Worm (Caenorhabditis elegans): ENCODE measurements around the gene dsh-1.
A peak's percentile ranks its signal among the peaks of the same experiment; 100 is the strongest.

Gene dsh-1

ce11 chrII:5194066-5194465, 31.1 kb downstream of the dsh-1 start, which contains the start of gene msp-49:
Gene msp-49, plus strand, starts transcription at chrII:5194366.
- no peak for TF ChIP-seq tbp1 (GFP tag; optimal IDR thresholded peaks at IDR 0.05)
- no peak for TF ChIP-seq hmg-20 (GFP tag; IDR thresholded peaks at IDR 0.05)
- TF ChIP-seq Y56A3A.18 (GFP tag; IDR thresholded peaks at IDR 0.05), result no peak

- TF ChIP-seq sea-2 (GFP tag; IDR thresholded peaks at IDR 0.05), result no peak
- TF ChIP-seq aptf-2 (GFP tag; conservative IDR thresholded peaks at IDR 0.05), result no peak
- peak; percentile 85 for TF ChIP-seq nhr-80 (tag; optimal IDR thresholded peaks at IDR 0.05)
Observed at ce11 chrII:5191766-5192165, 33.4 kb downstream of the dsh-1 start.

- TF ChIP-seq efl-1 (GFP tag; optimal IDR thresholded peaks at IDR 0.05) (peak; percentile 20), D2030.7 (GFP tag; IDR thresholded peaks at IDR 0.05) (peak; percentile 27; the same call in 1 of the 2 replicates), tbp1 (GFP tag; optimal IDR thresholded peaks at IDR 0.05) (no peak), mcd-1 (GFP tag; IDR thresholded peaks at IDR 0.05) (peak; percentile 57; the same call in 1 of the 2 replicates), lsl-1 (GFP tag; optimal IDR thresholded peaks at IDR 0.05) (peak; percentile 80), cebp-2 (GFP tag; IDR thresholded peaks at IDR 0.05) (no peak), dpff-1 (tag; optimal IDR thresholded peaks at IDR 0.05) (no peak), bed-2 (GFP tag; IDR thresholded peaks at IDR 0.05) (no peak)
Observed at ce11 chrII:5187934-5188333, 37.2 kb downstream of the dsh-1 start.

- TF ChIP-seq F57A8.1 (GFP tag; optimal IDR thresholded peaks at IDR 0.05) (no peak), F57C9.4 (tag; optimal IDR thresholded peaks at IDR 0.05) (no peak), somi-1 (GFP tag; optimal IDR thresholded peaks at IDR 0.05) (no peak), mcd-1 (GFP tag; IDR thresholded peaks at IDR 0.05) (no peak), tbp1 (GFP tag; optimal IDR thresholded peaks at IDR 0.05) (no peak), nhr-27 (tag; optimal IDR thresholded peaks at IDR 0.05) (no peak), T26A5.8 (tag; optimal IDR thresholded peaks at IDR 0.05) (no peak), nfya-1 (tag; optimal IDR thresholded peaks at IDR 0.05; ENCODE audit: borderline replicate concordance, insufficient read depth) (no peak), ZK185.1 (tag; optimal IDR thresholded peaks at IDR 0.05; ENCODE audit: poor library complexity, severe bottlenecking) (no peak), cebp-1 (GFP tag; IDR thresholded peaks at IDR 0.05) (no peak), cebp-1 (tag; optimal IDR thresholded peaks at IDR 0.05) (no peak), ceh-40 (GFP tag; IDR thresholded peaks at IDR 0.05) (no peak), pbrm-1 (GFP tag; IDR thresholded peaks at IDR 0.05) (no peak), ztf-28 (GFP tag; IDR thresholded peaks at IDR 0.05) (no peak), F10E7.11 (tag; optimal IDR thresholded peaks at IDR 0.05) (no peak)
Observed at ce11 chrII:5187469-5187868, 37.7 kb downstream of the dsh-1 start, which contains the start of gene crh-2. Gene crh-2, minus strand, starts transcription at chrII:5187569.

ce11 chrII:5186870-5187269, 38.3 kb downstream of the dsh-1 start:
- peak; percentile 40 for TF ChIP-seq nhr-80 (tag; optimal IDR thresholded peaks at IDR 0.05)
- no peak for TF ChIP-seq athp-1 (tag; optimal IDR thresholded peaks at IDR 0.05)

- peak; percentile 44 for TF ChIP-seq ztf-22 (GFP tag; optimal IDR thresholded peaks at IDR 0.05)
- peak; percentile 90 for TF ChIP-seq nhr-80 (tag; optimal IDR thresholded peaks at IDR 0.05)
- TF ChIP-seq efl-1 (GFP tag; optimal IDR thresholded peaks at IDR 0.05), result no peak
- 0 out of 2 replicates have a peak, but pooled peaks have one; percentile 5 for TF ChIP-seq mcd-1 (GFP tag; IDR thresholded peaks at IDR 0.05)
- no peak for TF ChIP-seq rcor-1 (GFP tag; IDR thresholded peaks at IDR 0.05)
- peak; percentile 30; the same call in 1 of the 2 replicates for TF ChIP-seq B0336.3 (GFP tag; IDR thresholded peaks at IDR 0.05)
- no peak for TF ChIP-seq sptf-2 (GFP tag; optimal IDR thresholded peaks at IDR 0.05)
- peak; percentile 30 for TF ChIP-seq unc-62 (GFP tag; optimal IDR thresholded peaks at IDR 0.05)
Observed at ce11 chrII:5185955-5186539, 39.1 kb downstream of the dsh-1 start.

Data from whole organism, young adult.